Worm (Caenorhabditis elegans) whole organism, L4 larva: ENCODE data around the gene B0273.1.

Source experiments
- F10B5.3 ChIP-seq: sonication (generic microtip); optimal IDR thresholded peaks from 2 replicates; lab custom pipeline; 2016; ENCODE audit warnings: mild to moderate bottlenecking, missing genetic modification characterization, missing compliant biosample characterization
- F26F4.8 ChIP-seq: fragments of 200-800 bp; sonication (Bioruptor generic); conservative IDR thresholded peaks from 2 replicates; pipeline ENCODE4 v1.3.6; 2022; ENCODE audit warnings: missing genetic modification characterization, missing compliant biosample characterization
- Y5F2A.4 ChIP-seq: fragments of 200-800 bp; sonication (Bioruptor generic); optimal IDR thresholded peaks from 2 replicates; lab custom pipeline; 2018; ENCODE audit warnings: mild to moderate bottlenecking, missing genetic modification characterization, missing compliant biosample characterization
- aha-1 ChIP-seq: fragments of 150-350 bp; peaks from one replicate; lab custom pipeline; 2014; ENCODE audit warnings: missing biosample characterization, missing genetic modification characterization
- attf-4 ChIP-seq: sonication (generic microtip); optimal IDR thresholded peaks from 3 replicates; lab custom pipeline; 2017; ENCODE audit warnings: missing biosample characterization, missing genetic modification characterization
- ceh-20 ChIP-seq: fragments of 200-800 bp; sonication (Bioruptor generic); IDR thresholded peaks from 2 replicates; pipeline ENCODE4 v1.3.6; 2022; ENCODE audit warnings: missing genetic modification reagents, missing genetic modification characterization, missing compliant biosample characterization
- ces-1 ChIP-seq: fragments of 150-350 bp; sonication (generic microtip); optimal IDR thresholded peaks from 4 replicates; lab custom pipeline; 2014; ENCODE audit warnings: missing biosample characterization, missing genetic modification reagents, missing genetic modification characterization
- ctbp-1 ChIP-seq: fragments of 200-800 bp; sonication (Bioruptor generic); IDR thresholded peaks from 2 replicates; pipeline ENCODE4 v1.3.6; 2022; ENCODE audit warnings: missing genetic modification reagents, missing genetic modification characterization, missing compliant biosample characterization
- daf-16 ChIP-seq, 3 experiments: sonication (generic microtip); optimal IDR thresholded peaks; 2 replicates each; lab custom pipeline; 2016 to 2017; ENCODE audit warnings: missing genetic modification characterization in 3 of 3, missing genetic modification reagents in 3 of 3, mild to moderate bottlenecking in 2 of 3, missing compliant biosample characterization in 2 of 3, missing biosample characterization in 1 of 3, moderate library complexity in 1 of 3
- dmd-6 ChIP-seq: fragments of 200-800 bp; sonication (Bioruptor generic); IDR thresholded peaks from 2 replicates; pipeline ENCODE4 v1.3.6; 2022; ENCODE audit warnings: missing genetic modification reagents, missing genetic modification characterization, missing compliant biosample characterization
- dmd-9 ChIP-seq: fragments of 200-800 bp; sonication (Bioruptor generic); IDR thresholded peaks from 2 replicates; pipeline ENCODE4 v1.3.6; 2022; ENCODE audit warnings: missing genetic modification reagents, missing genetic modification characterization, missing compliant biosample characterization
- dpl-1 ChIP-seq: fragments of 150-350 bp; optimal IDR thresholded peaks from 2 replicates; lab custom pipeline; 2014; ENCODE audit warnings: missing biosample characterization, missing genetic modification reagents, missing genetic modification characterization
- hif-1 ChIP-seq, 2 experiments: sonication (generic microtip); optimal IDR thresholded peaks; 2 replicates each; lab custom pipeline; 2016 to 2017; ENCODE audit warnings: missing compliant biosample characterization in 2 of 2, missing genetic modification characterization in 2 of 2, missing genetic modification reagents in 2 of 2, missing genotype in 2 of 2, mild to moderate bottlenecking in 1 of 2
- hlh-11 ChIP-seq: fragments of 200-800 bp; sonication (Bioruptor generic); optimal IDR thresholded peaks from 2 replicates; lab custom pipeline; 2018; ENCODE audit warnings: mild to moderate bottlenecking, missing genetic modification characterization, missing compliant biosample characterization
- hlh-30 ChIP-seq: sonication (generic microtip); optimal IDR thresholded peaks from 2 replicates; lab custom pipeline; 2017; ENCODE audit warnings: antibody characterized with exemption, mild to moderate bottlenecking, missing genetic modification characterization, missing compliant biosample characterization; ENCODE audit not compliant: insufficient read depth
- jun-1 ChIP-seq: fragments of 150-350 bp; optimal IDR thresholded peaks from 2 replicates; lab custom pipeline; 2014; ENCODE audit warnings: missing biosample characterization, missing genetic modification reagents, missing genetic modification characterization
- lin-38 ChIP-seq: fragments of 200-800 bp; sonication (Bioruptor generic); IDR thresholded peaks from 2 replicates; pipeline ENCODE4 v1.3.6; 2022; ENCODE audit warnings: missing genetic modification reagents, missing genetic modification characterization, missing compliant biosample characterization
- lsy-2 ChIP-seq, 2 experiments: fragments of 150-350 bp in 1 of 2; sonication (generic microtip) in 1 of 2; optimal IDR thresholded peaks; 2 replicates each; lab custom pipeline; 2014 to 2017; ENCODE audit warnings: missing biosample characterization in 2 of 2, missing genetic modification characterization in 2 of 2
- mes-2 ChIP-seq: sonication (generic microtip); optimal IDR thresholded peaks from 2 replicates; lab custom pipeline; 2016; ENCODE audit warnings: missing genotype, mild to moderate bottlenecking, missing genetic modification characterization, missing compliant biosample characterization; ENCODE audit not compliant: poor library complexity, severe bottlenecking
- mxl-3 ChIP-seq: fragments of 200-800 bp; sonication (Bioruptor generic); optimal IDR thresholded peaks from 2 replicates; lab custom pipeline; 2018; ENCODE audit warnings: mild to moderate bottlenecking, missing genetic modification characterization, missing compliant biosample characterization
- nhr-102 ChIP-seq: sonication (generic microtip); optimal IDR thresholded peaks from 2 replicates; lab custom pipeline; 2016; ENCODE audit warnings: mild to moderate bottlenecking, missing genetic modification characterization, moderate library complexity, missing compliant biosample characterization
- nhr-11 ChIP-seq: fragments of 150-350 bp; optimal IDR thresholded peaks from 2 replicates; lab custom pipeline; 2014; ENCODE audit warnings: missing biosample characterization, missing genetic modification characterization
- nhr-111 ChIP-seq: fragments of 200-800 bp; sonication (Bioruptor generic); optimal IDR thresholded peaks from 2 replicates; lab custom pipeline; 2018; ENCODE audit warnings: mild to moderate bottlenecking, missing genetic modification characterization, missing compliant biosample characterization
- nhr-76 ChIP-seq: fragments of 150-350 bp; optimal IDR thresholded peaks from 2 replicates; lab custom pipeline; 2014; ENCODE audit warnings: missing biosample characterization, missing genetic modification characterization
- snpc-1.2 ChIP-seq: fragments of 200-800 bp; sonication (Bioruptor generic); IDR thresholded peaks from 2 replicates; pipeline ENCODE4 v1.3.6; 2022; ENCODE audit warnings: missing genetic modification reagents, missing genetic modification characterization, missing compliant biosample characterization
- unc-130 ChIP-seq: sonication (generic microtip); optimal IDR thresholded peaks from 2 replicates; lab custom pipeline; 2016; ENCODE audit warnings: missing genetic modification reagents, missing genetic modification characterization, missing compliant biosample characterization
- unc-39 ChIP-seq: sonication (generic microtip); optimal IDR thresholded peaks from 2 replicates; lab custom pipeline; 2017; ENCODE audit warnings: missing biosample characterization, missing genetic modification characterization
- unc-62 ChIP-seq, 3 experiments: fragments of 150-350 bp in 1 of 3; sonication (generic microtip); optimal IDR thresholded peaks in 2 of 3; peaks in 1 of 3; 1 replicate in 1 of 3; 2 replicates in 2 of 3; lab custom pipeline; 2014 to 2017; ENCODE audit warnings: missing biosample characterization in 3 of 3, missing genetic modification characterization in 3 of 3, missing genetic modification reagents in 3 of 3, missing genotype in 1 of 3

B0273.1 gene

DNA sequence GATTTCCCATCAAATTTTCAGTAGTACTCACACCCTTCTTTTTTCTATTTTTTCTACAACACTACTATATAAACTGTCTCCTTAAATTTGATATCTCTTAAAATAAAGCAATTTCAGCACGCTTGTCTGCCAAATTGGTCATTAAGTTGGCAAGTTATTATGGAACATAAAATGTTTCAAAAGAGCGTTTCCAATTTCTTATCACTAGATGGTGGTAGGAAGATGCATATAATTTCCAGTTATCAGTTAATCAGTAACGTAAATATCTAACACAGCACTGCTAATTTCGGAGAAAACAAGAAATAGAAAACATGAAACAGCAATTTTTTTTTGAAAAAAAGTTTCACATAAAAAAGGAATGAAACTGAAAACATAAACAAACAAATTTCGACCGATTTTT is 37.2 kb downstream of the B0273.1 start:
- TF ChIP-seq hlh-11 (tag; lab: Kevin White, UChicago) (no peak), jun-1 (no peak), attf-4 (tag; lab: Kevin White, UChicago) (no peak), dmd-9 (no peak), nhr-102 (tag; lab: Kevin White, UChicago) (no peak), ces-1 (GFP tag; lab: Kevin White, UChicago) (no peak), daf-16 (GFP tag; optimal IDR thresholded peaks at IDR 0.05; lab: Kevin White, UChicago) (no peak), daf-16 (tag; optimal IDR thresholded peaks at IDR 0.05; lab: Kevin White, UChicago) (peak; percentile 51), unc-130 (GFP tag; lab: Kevin White, UChicago) (no peak)

ce11 chrIV:5533556-5533955 is 39.8 kb downstream of the B0273.1 start:
- TF ChIP-seq F26F4.8 = no peak

- TF ChIP-seq unc-62 (GFP tag; optimal IDR thresholded peaks at IDR 0.05 in 1 of 2; lab: Kevin White, UChicago) (peak in 1 of 2 experiments; percentile 91), unc-62 (tag; optimal IDR thresholded peaks at IDR 0.05; lab: Kevin White, UChicago) (no peak), F10B5.3 (no peak)
Observed at ce11 chrIV:5534596-5534995, 40.8 kb downstream of the B0273.1 start.

ce11 chrIV:5535780-5536179 is 42.0 kb downstream of the B0273.1 start:
- TF ChIP-seq nhr-11 = peak; percentile 1
- 0 out of 2 replicates have a peak, but pooled peaks have one; percentile 35 for TF ChIP-seq ceh-20
- no peak for TF ChIP-seq mxl-3 (GFP tag; lab: Kevin White, UChicago)
- peak; percentile 1 for TF ChIP-seq aha-1 (tag; lab: Kevin White, UChicago)
- TF ChIP-seq snpc-1.2 (GFP tag; lab: Robert Waterston, UW) = 0 out of 2 replicates have a peak, but pooled peaks have one; percentile 27
- no peak for TF ChIP-seq Y5F2A.4 (GFP tag; lab: Kevin White, UChicago)
- peak; percentile 41 for TF ChIP-seq hlh-30 (tag; lab: Kevin White, UChicago)

- TF ChIP-seq dmd-6 = no peak
- TF ChIP-seq ctbp-1 (GFP tag; lab: Robert Waterston, UW) = 0 out of 2 replicates have a peak, but pooled peaks have one; percentile 31
- TF ChIP-seq nhr-111 = no peak
- TF ChIP-seq lin-38 (GFP tag; lab: Robert Waterston, UW) = 0 out of 2 replicates have a peak, but pooled peaks have one; percentile 35
- no peak for TF ChIP-seq unc-39 (tag; lab: Kevin White, UChicago)
- TF ChIP-seq mes-2 (tag; lab: Kevin White, UChicago) = peak; percentile 56
- peak in 1 of 2 experiments; percentile 4 for TF ChIP-seq hif-1 (tag; optimal IDR thresholded peaks at IDR 0.05; lab: Kevin White, UChicago)
- TF ChIP-seq nhr-76 = no peak
- TF ChIP-seq lsy-2 (tag; optimal IDR thresholded peaks at IDR 0.05; lab: Kevin White, UChicago) = peak in 1 of 2 experiments; percentile 0
- TF ChIP-seq snpc-1.2 (GFP tag; lab: Robert Waterston, UW) = 0 out of 2 replicates have a peak, but pooled peaks have one; percentile 9
- peak in 1 of 2 experiments; percentile 31 for TF ChIP-seq unc-62 (GFP tag; optimal IDR thresholded peaks at IDR 0.05 in 1 of 2; lab: Kevin White, UChicago)
- TF ChIP-seq unc-62 (tag; optimal IDR thresholded peaks at IDR 0.05; lab: Kevin White, UChicago) = no peak
- TF ChIP-seq hlh-30 (tag; lab: Kevin White, UChicago) = peak; percentile 75
- TF ChIP-seq dpl-1 (GFP tag; lab: Kevin White, UChicago) = peak; percentile 29
Observed at ce11 chrIV:5537813-5538538, 44.2 kb downstream of the B0273.1 start, which contains the start of the genes fem-1 and drp-1. TSS of gene fem-1 (minus strand) at chrIV:5537962. TSS of gene drp-1 (plus strand) at chrIV:5538488.
